Fruit fly (Drosophila melanogaster) whole organism, wandering third instar larva: ENCODE measurements around the gene CG31415.
A peak's percentile ranks its signal among the peaks of the same experiment; 100 is the strongest.

Experiments used
- Abd-B ChIP-seq: fragments of >200 bp; optimal IDR thresholded peaks from 2 replicates; lab custom pipeline; 2017; ENCODE audit warnings: missing biosample characterization, missing genetic modification characterization
- CG32264 ChIP-seq: fragments of 200-800 bp; sonication (Bioruptor generic); optimal IDR thresholded peaks from 2 replicates; lab custom pipeline; 2016; ENCODE audit warnings: missing biosample characterization, missing genetic modification characterization
- CG9705 ChIP-seq: fragments of 200-800 bp; sonication (Bioruptor generic); optimal IDR thresholded peaks from 2 replicates; lab custom pipeline; 2018; ENCODE audit warnings: missing biosample characterization, mild to moderate bottlenecking, missing genetic modification characterization
- CrebA ChIP-seq: fragments of 200-800 bp; sonication (Bioruptor generic); optimal IDR thresholded peaks from 2 replicates; lab custom pipeline; 2016; ENCODE audit warnings: missing biosample characterization, mild to moderate bottlenecking, missing genetic modification characterization, borderline replicate concordance
- Dfd ChIP-seq: fragments of >200 bp; optimal IDR thresholded peaks from 2 replicates; lab custom pipeline; 2017; ENCODE audit warnings: missing biosample characterization, missing genetic modification characterization
- Dif ChIP-seq: fragments of 200-275, 200-300 bp; sonication (Bioruptor generic); optimal IDR thresholded peaks from 2 replicates; lab custom pipeline; 2018; ENCODE audit warnings: missing biosample characterization, missing genetic modification characterization; ENCODE audit not compliant: partially characterized antibody
- GATAd ChIP-seq: sonication (Bioruptor generic); optimal IDR thresholded peaks from 2 replicates; lab custom pipeline; 2016; ENCODE audit warnings: missing biosample characterization, missing genetic modification characterization
- Hnf4 ChIP-seq: fragments of 200-800 bp; sonication (Bioruptor generic); optimal IDR thresholded peaks from 2 replicates; lab custom pipeline; 2016; ENCODE audit warnings: missing biosample characterization, mild to moderate bottlenecking, missing genetic modification characterization
- Hr83 ChIP-seq: fragments of 200-300 bp; sonication (Bioruptor generic); optimal IDR thresholded peaks from 2 replicates; lab custom pipeline; 2016; ENCODE audit warnings: missing biosample characterization, mild to moderate bottlenecking, missing genetic modification characterization, moderate library complexity; ENCODE audit not compliant: poor library complexity, severe bottlenecking
- Jra ChIP-seq: sonication (Bioruptor generic); optimal IDR thresholded peaks from 2 replicates; lab custom pipeline; 2016; ENCODE audit warnings: missing biosample characterization, missing genetic modification characterization
- Mio ChIP-seq: sonication (Bioruptor generic); optimal IDR thresholded peaks from 2 replicates; lab custom pipeline; 2016; ENCODE audit warnings: missing biosample characterization, missing genetic modification characterization
- Myc ChIP-seq: fragments of >200 bp; optimal IDR thresholded peaks from 2 replicates; lab custom pipeline; 2017
- N ChIP-seq: fragments of >200 bp; optimal IDR thresholded peaks from 2 replicates; lab custom pipeline; 2018; ENCODE audit warnings: missing biosample characterization, missing external identifiers, missing genetic modification characterization
- OdsH ChIP-seq: fragments of 200-800 bp; sonication (Bioruptor generic); optimal IDR thresholded peaks from 2 replicates; lab custom pipeline; 2016; ENCODE audit warnings: missing biosample characterization, mild to moderate bottlenecking, missing genetic modification characterization
- Rel ChIP-seq, 2 experiments: fragments of 200-800 bp; sonication (Bioruptor generic) in 1 of 2; optimal IDR thresholded peaks; 2 replicates in 1 of 2; 3 replicates in 1 of 2; lab custom pipeline; 2016 to 2019; ENCODE audit warnings: mild to moderate bottlenecking in 2 of 2, missing biosample characterization in 2 of 2, missing genetic modification characterization in 2 of 2, moderate library complexity in 1 of 2
- Sp1 ChIP-seq: fragments of 200-800 bp; sonication (Bioruptor generic); optimal IDR thresholded peaks from 3 replicates; lab custom pipeline; 2019; ENCODE audit warnings: missing biosample characterization, mild to moderate bottlenecking, missing genetic modification characterization, moderate library complexity
- br ChIP-seq: fragments of 200-800 bp; sonication (Bioruptor generic); optimal IDR thresholded peaks from 2 replicates; lab custom pipeline; 2016; ENCODE audit warnings: missing biosample characterization, missing genetic modification characterization
- brk ChIP-seq: fragments of 200-800 bp; sonication (Bioruptor generic); optimal IDR thresholded peaks from 2 replicates; lab custom pipeline; 2016; ENCODE audit warnings: missing biosample characterization, mild to moderate bottlenecking, missing genetic modification characterization
- dl ChIP-seq, 2 experiments: fragments of 175-275, 200-275 bp in 1 of 2; fragments of 200-275 bp in 1 of 2; sonication (Bioruptor generic); optimal IDR thresholded peaks; lab custom pipeline; 2018; ENCODE audit warnings: mild to moderate bottlenecking in 2 of 2, missing biosample characterization in 2 of 2, missing genetic modification characterization in 2 of 2, moderate library complexity in 2 of 2; ENCODE audit not compliant: partially characterized antibody in 2 of 2, insufficient read depth in 1 of 2
- dmrt93B ChIP-seq: fragments of 200-800 bp; sonication (Bioruptor generic); optimal IDR thresholded peaks from 2 replicates; lab custom pipeline; 2018; ENCODE audit warnings: missing biosample characterization, mild to moderate bottlenecking, missing genetic modification characterization
- dsf ChIP-seq: sonication (Bioruptor generic); optimal IDR thresholded peaks from 2 replicates; lab custom pipeline; 2016; ENCODE audit warnings: missing biosample characterization, missing genetic modification characterization, borderline replicate concordance
- ey ChIP-seq: fragments of 200-800 bp; sonication (Bioruptor generic); optimal IDR thresholded peaks from 2 replicates; lab custom pipeline; 2016; ENCODE audit warnings: missing biosample characterization, missing genetic modification characterization
- fru ChIP-seq: fragments of 200-800 bp; sonication (Bioruptor generic); optimal IDR thresholded peaks from 3 replicates; lab custom pipeline; 2016; ENCODE audit warnings: missing biosample characterization, mild to moderate bottlenecking, missing genetic modification characterization
- h ChIP-seq: fragments of 200-800 bp; sonication (Bioruptor generic); optimal IDR thresholded peaks from 3 replicates; lab custom pipeline; 2016; ENCODE audit warnings: missing biosample characterization, mild to moderate bottlenecking, missing genetic modification characterization
- jim ChIP-seq: fragments of 175-275, 200-325 bp; sonication (Bioruptor generic); optimal IDR thresholded peaks from 2 replicates; lab custom pipeline; 2016; ENCODE audit warnings: missing biosample characterization, mild to moderate bottlenecking, missing genetic modification characterization
- pan ChIP-seq: fragments of >200 bp; optimal IDR thresholded peaks from 2 replicates; lab custom pipeline; 2017
- psq ChIP-seq: fragments of 200-800 bp; sonication (Bioruptor generic); optimal IDR thresholded peaks from 3 replicates; lab custom pipeline; 2017; ENCODE audit warnings: missing biosample characterization, mild to moderate bottlenecking, missing genetic modification characterization, moderate library complexity
- rgr ChIP-seq: fragments of 200-800 bp; sonication (Bioruptor generic); optimal IDR thresholded peaks from 3 replicates; lab custom pipeline; 2016; ENCODE audit warnings: missing biosample characterization, mild to moderate bottlenecking, missing genetic modification characterization
- sage ChIP-seq: fragments of 200-800 bp; sonication (Bioruptor generic); optimal IDR thresholded peaks from 2 replicates; lab custom pipeline; 2016; ENCODE audit warnings: missing biosample characterization, mild to moderate bottlenecking, missing genetic modification characterization
- tai ChIP-seq: sonication (Bioruptor generic); optimal IDR thresholded peaks from 2 replicates; lab custom pipeline; 2016; ENCODE audit warnings: missing biosample characterization, missing genetic modification characterization
- usp ChIP-seq: fragments of >200 bp; optimal IDR thresholded peaks from 2 replicates; lab custom pipeline; 2017; ENCODE audit warnings: missing biosample characterization, missing genetic modification characterization
- woc ChIP-seq: sonication (Bioruptor generic); optimal IDR thresholded peaks from 2 replicates; lab custom pipeline; 2016; ENCODE audit warnings: missing biosample characterization, mild to moderate bottlenecking, missing genetic modification characterization

Gene CG31415

DNA sequence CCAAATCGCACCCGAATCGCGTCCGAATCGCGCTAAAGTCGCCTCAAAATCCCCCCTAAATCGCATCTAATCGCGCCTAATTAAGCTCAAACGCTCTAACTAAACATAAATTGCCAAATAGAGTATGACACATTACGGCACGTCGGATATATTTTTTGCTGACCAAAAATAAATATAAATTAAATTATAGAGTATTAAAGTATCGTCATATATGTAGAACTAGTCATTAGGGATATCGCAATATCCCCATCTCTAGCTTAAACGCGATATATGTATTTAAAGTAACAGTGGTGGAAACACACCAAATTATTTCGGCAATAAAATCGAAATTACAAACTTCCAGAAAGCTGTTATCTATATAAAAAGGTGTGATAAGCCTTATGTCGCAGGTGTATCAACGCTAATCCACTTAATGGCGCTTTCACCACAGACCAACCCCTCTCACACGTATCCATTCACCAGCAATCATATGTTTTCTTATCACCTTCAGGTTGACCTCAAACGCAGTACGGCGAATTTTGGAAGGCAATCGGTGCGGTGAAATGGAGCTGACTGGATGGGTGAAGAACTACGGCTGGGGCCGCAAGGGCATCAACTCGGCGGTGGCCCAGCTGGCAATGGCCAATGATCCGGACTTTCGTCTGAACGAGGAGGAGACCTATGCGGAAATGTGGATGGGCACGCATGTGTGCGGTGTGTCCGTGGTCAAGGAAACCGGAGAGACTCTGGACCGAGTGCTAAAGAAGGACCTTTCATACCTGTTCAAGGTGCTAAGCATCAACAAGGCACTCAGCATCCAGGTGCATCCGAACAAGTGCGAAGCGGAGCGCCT is 16.3 kb downstream of the CG31415 start, which contains the start of gene Mpi:
Gene Mpi, plus strand, starts transcription at position 263 of the 832 bp plus-strand sequence.
- TF ChIP-seq fru (no peak), Myc (lab: Kevin White, UChicago) (peak; percentile 79), OdsH (GFP tag; lab: Kevin White, UChicago) (peak; percentile 20), dl (GFP tag; optimal IDR thresholded peaks at IDR 0.05; lab: Kevin White, UChicago; ENCODE audit: insufficient read depth in 1 of 2, partially characterized antibody in 2 of 2) (no peak)

DNA sequence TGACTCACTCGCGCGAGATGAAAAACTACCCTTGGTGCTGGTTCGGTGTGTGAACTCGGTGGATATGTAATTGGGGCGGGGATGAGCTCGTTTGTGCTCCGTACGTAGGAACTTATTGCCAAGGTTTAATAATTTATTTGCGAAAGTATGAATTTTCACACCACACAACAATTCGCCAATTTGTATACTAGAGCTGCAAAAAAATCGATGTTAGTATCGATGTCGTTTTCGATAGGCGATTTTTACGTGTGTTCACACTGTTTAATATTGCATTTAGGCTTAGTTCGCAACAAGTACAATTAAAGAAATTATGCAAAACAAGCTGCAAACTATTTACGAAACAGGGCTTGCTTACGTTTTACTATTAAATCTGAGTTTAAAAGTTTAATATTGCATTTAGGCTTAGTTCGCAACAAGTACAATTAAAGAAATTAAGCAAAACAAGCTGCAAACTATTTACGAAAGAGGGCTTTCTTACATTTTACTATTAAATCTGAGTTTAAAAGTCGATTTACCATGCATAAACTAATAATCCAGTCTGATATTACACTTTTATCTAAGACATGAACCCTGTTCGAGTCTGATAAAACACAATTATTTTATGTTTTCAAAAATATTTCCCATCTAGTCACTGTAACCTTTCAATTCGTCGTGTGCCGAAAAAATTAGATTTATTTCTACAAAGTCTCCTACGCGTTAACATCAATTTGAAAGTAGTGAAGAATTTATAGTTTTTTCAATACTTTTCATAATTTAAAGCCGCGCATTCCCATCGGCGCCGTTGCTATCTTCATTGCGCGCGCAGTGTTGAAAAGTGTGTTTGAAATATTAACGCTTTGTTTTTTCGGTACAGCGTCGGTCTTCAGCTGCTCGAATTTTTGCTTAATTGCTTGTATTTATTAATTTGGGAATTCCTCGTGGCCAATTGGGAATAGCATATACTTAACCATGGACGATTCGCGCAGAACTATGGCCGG is 19.9 kb downstream of the CG31415 start, which contains the start of the genes Snap24 and CG8478:
Gene Snap24, minus strand, starts transcription at position 196 of the 977 bp plus-strand sequence.
Gene CG8478, plus strand, starts transcription at position 696 of the 977 bp plus-strand sequence.
- TF ChIP-seq psq (GFP tag; lab: Kevin White, UChicago) (no peak), Abd-B (GFP tag; lab: Kevin White, UChicago) (no peak), sage (no peak), dmrt93B (no peak), N (GFP tag; lab: Kevin White, UChicago) (peak; percentile 8), Dfd (GFP tag; lab: Kevin White, UChicago) (no peak), Mio (GFP tag; lab: Kevin White, UChicago) (no peak), CrebA (GFP tag; lab: Kevin White, UChicago) (no peak), jim (GFP tag; lab: Kevin White, UChicago) (no peak), brk (GFP tag; lab: Kevin White, UChicago) (no peak), Sp1 (no peak), Hr83 (no peak), rgr (GFP tag; lab: Kevin White, UChicago) (no peak), Myc (lab: Kevin White, UChicago) (peak; percentile 2), Hnf4 (no peak), br (GFP tag; lab: Kevin White, UChicago) (no peak), usp (GFP tag; lab: Kevin White, UChicago) (no peak), pan (lab: Kevin White, UChicago) (no peak), CG9705 (GFP tag; lab: Kevin White, UChicago) (no peak), ey (no peak), GATAd (no peak), dsf (no peak), h (GFP tag; lab: Kevin White, UChicago) (no peak), dl (GFP tag; optimal IDR thresholded peaks at IDR 0.05; lab: Kevin White, UChicago; ENCODE audit: insufficient read depth in 1 of 2, partially characterized antibody in 2 of 2) (no peak), tai (GFP tag; lab: Kevin White, UChicago) (no peak), woc (GFP tag; lab: Kevin White, UChicago) (no peak), Rel (GFP tag; optimal IDR thresholded peaks at IDR 0.05; lab: Kevin White, UChicago) (no peak), Rel (tag; optimal IDR thresholded peaks at IDR 0.05; lab: Kevin White, UChicago) (peak; percentile 31), CG32264 (GFP tag; lab: Kevin White, UChicago) (no peak), Dif (GFP tag; lab: Kevin White, UChicago) (no peak), Jra (GFP tag; lab: Kevin White, UChicago) (peak; percentile 64)
- TF ChIP-seq, all 38 proteins: peak for 4
